Worm (Caenorhabditis elegans) whole organism, L4/young adult: ENCODE measurements around the gene crn-3.

ENCODE experiments used
- W03F9.2 ChIP-seq: fragments of 150-350 bp; optimal IDR thresholded peaks from 2 replicates; lab custom pipeline; 2014; ENCODE audit warnings: missing biosample characterization, missing genetic modification characterization
- dao-5 ChIP-seq: sonication (generic microtip); optimal IDR thresholded peaks from 2 replicates; lab custom pipeline; 2016; ENCODE audit warnings: missing genotype, missing genetic modification characterization, moderate library complexity, missing compliant biosample characterization
- him-1 ChIP-seq: sonication (generic microtip); optimal IDR thresholded peaks from 2 replicates; lab custom pipeline; 2016; ENCODE audit warnings: missing genotype, missing genetic modification reagents, missing genetic modification characterization, missing compliant biosample characterization

ce11 chrII:10612743-10613142 lies 24.9 kb downstream of the crn-3 start, which contains the start of gene C14A4.12:
- TF ChIP-seq him-1 (tag; lab: Kevin White, UChicago) (no peak), dao-5 (tag; lab: Kevin White, UChicago) (no peak), W03F9.2 (tag; lab: Kevin White, UChicago) (no peak)
